Worm (Caenorhabditis elegans) whole organism, L3 larva: ENCODE data around the gene nlp-28.

Source experiments
- ZK546.5 ChIP-seq: sonication (generic microtip); optimal IDR thresholded peaks from 2 replicates; lab custom pipeline; 2017; ENCODE audit warnings: missing biosample characterization, missing genetic modification characterization
- ama-1 ChIP-seq: fragments of 150-350 bp; optimal IDR thresholded peaks from 2 replicates; lab custom pipeline; 2018
- ceh-16 ChIP-seq: sonication (generic microtip); optimal IDR thresholded peaks from 2 replicates; lab custom pipeline; 2017; ENCODE audit warnings: missing biosample characterization, missing genetic modification characterization
- ceh-28 ChIP-seq: fragments of 150-350 bp; optimal IDR thresholded peaks from 2 replicates; lab custom pipeline; 2014; ENCODE audit warnings: missing biosample characterization, missing genetic modification reagents, missing genetic modification characterization
- ceh-9 ChIP-seq: sonication (generic microtip); optimal IDR thresholded peaks from 2 replicates; lab custom pipeline; 2018; ENCODE audit warnings: missing biosample characterization, missing genetic modification characterization
- daf-12 ChIP-seq: fragments of 150-350 bp; optimal IDR thresholded peaks from 2 replicates; lab custom pipeline; 2014; ENCODE audit warnings: missing biosample characterization, missing genetic modification reagents, missing genetic modification characterization
- egl-27 ChIP-seq: sonication (generic microtip); optimal IDR thresholded peaks from 4 replicates; lab custom pipeline; 2017; ENCODE audit warnings: missing biosample characterization, missing genetic modification reagents, missing genetic modification characterization
- egl-5 ChIP-seq: fragments of 150-350 bp; optimal IDR thresholded peaks from 2 replicates; lab custom pipeline; 2017; ENCODE audit warnings: missing biosample characterization, missing genetic modification reagents, missing genetic modification characterization, inconsistent platforms
- elt-1 ChIP-seq: fragments of 150-350 bp; optimal IDR thresholded peaks from 2 replicates; lab custom pipeline; 2014; ENCODE audit warnings: missing biosample characterization, missing genetic modification characterization
- elt-2 ChIP-seq: sonication (generic microtip); optimal IDR thresholded peaks from 2 replicates; lab custom pipeline; 2016; ENCODE audit warnings: missing genetic modification reagents, mild to moderate bottlenecking, missing genetic modification characterization, missing compliant biosample characterization
- elt-3 ChIP-seq, 3 experiments: fragments of 150-350 bp in 1 of 3; sonication (generic microtip) in 2 of 3; optimal IDR thresholded peaks; 2 replicates in 2 of 3; 4 replicates in 1 of 3; lab custom pipeline; 2014 to 2017; ENCODE audit warnings: missing biosample characterization in 3 of 3, missing genetic modification characterization in 3 of 3
- eor-1 ChIP-seq, 2 experiments: fragments of 150-350 bp; optimal IDR thresholded peaks; 2 replicates each; lab custom pipeline; 2014 to 2018; ENCODE audit warnings: missing biosample characterization in 2 of 2, missing genetic modification characterization in 2 of 2
- fkh-2 ChIP-seq: fragments of 150-350 bp; optimal IDR thresholded peaks from 2 replicates; lab custom pipeline; 2014; ENCODE audit warnings: missing biosample characterization, missing genetic modification reagents, missing genetic modification characterization
- fos-1 ChIP-seq: fragments of 150-350 bp; optimal IDR thresholded peaks from 2 replicates; lab custom pipeline; 2014; ENCODE audit warnings: missing biosample characterization, missing genetic modification characterization
- hmg-11 ChIP-seq: sonication (generic microtip); optimal IDR thresholded peaks from 2 replicates; lab custom pipeline; 2016; ENCODE audit warnings: missing genetic modification characterization, missing compliant biosample characterization
- jun-1 ChIP-seq: fragments of 150-350 bp; optimal IDR thresholded peaks from 2 replicates; lab custom pipeline; 2014; ENCODE audit warnings: missing biosample characterization, missing genetic modification reagents, missing genetic modification characterization
- lin-15B ChIP-seq: fragments of 150-350 bp; optimal IDR thresholded peaks from 2 replicates; lab custom pipeline; 2014; ENCODE audit warnings: missing biosample characterization, missing genetic modification characterization
- lsy-12 ChIP-seq: sonication (generic microtip); optimal IDR thresholded peaks from 2 replicates; lab custom pipeline; 2016; ENCODE audit warnings: mild to moderate bottlenecking, missing genetic modification characterization, missing compliant biosample characterization
- mml-1 ChIP-seq: fragments of 150-350 bp; sonication (generic microtip); optimal IDR thresholded peaks from 3 replicates; lab custom pipeline; 2014; ENCODE audit warnings: missing biosample characterization, missing genetic modification characterization
- nfya-1 ChIP-seq: sonication (generic microtip); optimal IDR thresholded peaks from 2 replicates; lab custom pipeline; 2017; ENCODE audit warnings: missing genetic modification characterization, mild to moderate bottlenecking, missing compliant biosample characterization, antibody characterized with exemption, moderate library complexity; ENCODE audit not compliant: insufficient read depth
- nhr-23 ChIP-seq: fragments of 150-350 bp; optimal IDR thresholded peaks from 2 replicates; lab custom pipeline; 2014; ENCODE audit warnings: missing biosample characterization, missing genetic modification reagents, missing genetic modification characterization
- nhr-237 ChIP-seq: fragments of 150-350 bp; optimal IDR thresholded peaks from 2 replicates; lab custom pipeline; 2014; ENCODE audit warnings: missing biosample characterization, missing genetic modification characterization
- nhr-25 ChIP-seq: sonication (generic microtip); optimal IDR thresholded peaks from 2 replicates; lab custom pipeline; 2017; ENCODE audit warnings: missing biosample characterization, missing genetic modification characterization
- nhr-28 ChIP-seq: fragments of 150-350 bp; optimal IDR thresholded peaks from 2 replicates; lab custom pipeline; 2014; ENCODE audit warnings: missing biosample characterization, missing genetic modification characterization
- nhr-43 ChIP-seq: sonication (generic microtip); optimal IDR thresholded peaks from 2 replicates; lab custom pipeline; 2016; ENCODE audit warnings: mild to moderate bottlenecking, missing genetic modification characterization, missing compliant biosample characterization; ENCODE audit not compliant: poor library complexity, severe bottlenecking
- nhr-67 ChIP-seq: fragments of 150-350 bp; optimal IDR thresholded peaks from 2 replicates; lab custom pipeline; 2014; ENCODE audit warnings: missing biosample characterization, missing genetic modification characterization
- pha-4 ChIP-seq: fragments of 150-350 bp; optimal IDR thresholded peaks from 2 replicates; lab custom pipeline; 2014; ENCODE audit warnings: missing biosample characterization, missing genetic modification reagents, missing genetic modification characterization
- pqm-1 ChIP-seq: fragments of 150-350 bp; optimal IDR thresholded peaks from 2 replicates; lab custom pipeline; 2017; ENCODE audit warnings: missing biosample characterization, missing genetic modification characterization, inconsistent platforms
- sea-2 ChIP-seq: fragments of 150-350 bp; sonication (generic microtip); optimal IDR thresholded peaks from 4 replicates; lab custom pipeline; 2014; ENCODE audit warnings: missing biosample characterization, missing genetic modification reagents, missing genetic modification characterization
- skn-1 ChIP-seq: fragments of 150-350 bp; optimal IDR thresholded peaks from 2 replicates; lab custom pipeline; 2014; ENCODE audit warnings: missing biosample characterization, missing genetic modification characterization
- snpc-4 ChIP-seq: fragments of 150-350 bp; optimal IDR thresholded peaks from 2 replicates; lab custom pipeline; 2014; ENCODE audit warnings: missing biosample characterization, missing genetic modification characterization
- tbx-2 ChIP-seq: sonication (generic microtip); optimal IDR thresholded peaks from 2 replicates; lab custom pipeline; 2016; ENCODE audit warnings: mild to moderate bottlenecking, missing genetic modification characterization, missing compliant biosample characterization
- ztf-11 ChIP-seq: fragments of 150-350 bp; optimal IDR thresholded peaks from 2 replicates; lab custom pipeline; 2014; ENCODE audit warnings: missing biosample characterization, missing genetic modification characterization

nlp-28 gene

ce11 chrV:3980228-3980933, 7.3 kb upstream of the nlp-28 start:
- peak; percentile 75 for TF ChIP-seq nhr-23 (tag; lab: Kevin White, UChicago)
- TF ChIP-seq tbx-2 (tag; lab: Kevin White, UChicago) = no peak
- peak; percentile 51 for TF ChIP-seq nhr-25 (tag; lab: Kevin White, UChicago)

- no peak for TF ChIP-seq jun-1
- TF ChIP-seq nhr-28 = no peak
- TF ChIP-seq ceh-28 (tag; lab: Kevin White, UChicago) = no peak
- TF ChIP-seq nhr-67 (tag; lab: Kevin White, UChicago) = no peak
- no peak for TF ChIP-seq ama-1
- no peak for TF ChIP-seq nhr-237
- TF ChIP-seq ZK546.5 = no peak
- no peak for TF ChIP-seq tbx-2 (tag; lab: Kevin White, UChicago)
- no peak for TF ChIP-seq ceh-16 (tag; lab: Kevin White, UChicago)
- no peak for TF ChIP-seq egl-5
- TF ChIP-seq elt-3 (tag; optimal IDR thresholded peaks at IDR 0.05; lab: Kevin White, UChicago) = no peak
- TF ChIP-seq ceh-9 (tag; lab: Kevin White, UChicago) = no peak
Observed at ce11 chrV:3981680-3982079, 6.0 kb upstream of the nlp-28 start, which contains the start of gene nlp-30. Gene nlp-30 (plus strand): TSS chrV:3981980.

ce11 chrV:3984178-3984577, 3.5 kb upstream of the nlp-28 start, which contains the start of gene nlp-29:
Gene nlp-29 (plus strand): TSS chrV:3984425.
- no peak for TF ChIP-seq pqm-1
- peak; percentile 78 for TF ChIP-seq nhr-23 (tag; lab: Kevin White, UChicago)
- peak; percentile 75 for TF ChIP-seq nhr-25 (tag; lab: Kevin White, UChicago)

- TF ChIP-seq fkh-2 (tag; lab: Kevin White, UChicago) (no peak), lsy-12 (tag; lab: Kevin White, UChicago) (no peak), egl-27 (tag; lab: Kevin White, UChicago) (no peak), nhr-237 (no peak), ztf-11 (no peak), ceh-9 (tag; lab: Kevin White, UChicago) (no peak), nfya-1 (tag; lab: Kevin White, UChicago) (no peak), hmg-11 (no peak), pqm-1 (no peak), egl-5 (no peak), elt-1 (no peak), daf-12 (no peak), snpc-4 (tag; lab: Kevin White, UChicago) (no peak)
- TF ChIP-seq, all 47 proteins: peak for 0
Observed at ce11 chrV:3985104-3985503, 2.6 kb upstream of the nlp-28 start.

- TF ChIP-seq pha-4 (tag; lab: Kevin White, UChicago) = no peak
- no peak for TF ChIP-seq lin-15B (tag; lab: Kevin White, UChicago)
- peak; percentile 23 for TF ChIP-seq nhr-23 (tag; lab: Kevin White, UChicago)
Observed at ce11 chrV:3989070-3989469, 1.4 kb downstream of the nlp-28 start, which contains the start of gene nlp-27. Gene nlp-27 (plus strand): TSS chrV:3989378.

ce11 chrV:3992334-3992733, 4.6 kb downstream of the nlp-28 start:
- TF ChIP-seq nhr-43 (tag; lab: Kevin White, UChicago) = no peak
- no peak for TF ChIP-seq ceh-28 (tag; lab: Kevin White, UChicago)
- no peak for TF ChIP-seq skn-1 (tag; lab: Kevin White, UChicago)
- TF ChIP-seq sea-2 (GFP tag; lab: Kevin White, UChicago) = no peak
- TF ChIP-seq mml-1 (tag; lab: Kevin White, UChicago) = no peak
- TF ChIP-seq lin-15B (tag; lab: Kevin White, UChicago) = no peak
- no peak for TF ChIP-seq fos-1 (tag; lab: Kevin White, UChicago)
- TF ChIP-seq ztf-11 = no peak
- no peak for TF ChIP-seq eor-1 (tag; optimal IDR thresholded peaks at IDR 0.05; lab: Kevin White, UChicago)
- no peak for TF ChIP-seq elt-2 (tag; lab: Kevin White, UChicago)
- TF ChIP-seq ZK546.5 = no peak
